Worm (Caenorhabditis elegans) whole organism, early embryonic: ENCODE results near the gene gtbp-1.

ENCODE experiments used
- B0310.2 ChIP-seq: sonication (generic microtip); optimal IDR thresholded peaks from 2 replicates; lab custom pipeline; 2016; ENCODE audit warnings: mild to moderate bottlenecking, missing genetic modification characterization, missing compliant biosample characterization
- F13C5.2 ChIP-seq: sonication (generic microtip); optimal IDR thresholded peaks from 2 replicates; lab custom pipeline; 2017; ENCODE audit warnings: mild to moderate bottlenecking, missing genetic modification characterization, inconsistent platforms, missing compliant biosample characterization
- aly-1 ChIP-seq: sonication (generic microtip); optimal IDR thresholded peaks from 2 replicates; lab custom pipeline; 2016; ENCODE audit warnings: missing genetic modification characterization, missing compliant biosample characterization
- ama-1 ChIP-seq: fragments of 150-350 bp; optimal IDR thresholded peaks from 2 replicates; lab custom pipeline; 2014
- ceh-13 ChIP-seq: fragments of 200-800 bp; sonication (Bioruptor generic); optimal IDR thresholded peaks from 2 replicates; lab custom pipeline; 2018; ENCODE audit warnings: mild to moderate bottlenecking, missing genetic modification characterization, missing compliant biosample characterization
- ceh-36 ChIP-seq: sonication (generic microtip); optimal IDR thresholded peaks from 2 replicates; lab custom pipeline; 2016; ENCODE audit warnings: missing genetic modification characterization, inconsistent platforms, missing compliant biosample characterization
- ets-7 ChIP-seq: sonication (generic microtip); optimal IDR thresholded peaks from 2 replicates; lab custom pipeline; 2016; ENCODE audit warnings: missing genotype, missing genetic modification characterization, missing compliant biosample characterization
- flt-1 ChIP-seq: fragments of 200-800 bp; sonication (Bioruptor generic); IDR thresholded peaks from 2 replicates; pipeline ENCODE4 v1.3.6; 2022; ENCODE audit warnings: missing genetic modification characterization, missing compliant biosample characterization
- hmbx-1 ChIP-seq: sonication (generic microtip); optimal IDR thresholded peaks from 2 replicates; lab custom pipeline; 2016; ENCODE audit warnings: mild to moderate bottlenecking, missing genetic modification characterization, missing compliant biosample characterization
- hmg-4 ChIP-seq: fragments of 200-800 bp; sonication (Bioruptor generic); optimal IDR thresholded peaks from 2 replicates; lab custom pipeline; 2018; ENCODE audit warnings: mild to moderate bottlenecking, missing genetic modification characterization, missing compliant biosample characterization
- hnd-1 ChIP-seq: sonication (generic microtip); optimal IDR thresholded peaks from 2 replicates; lab custom pipeline; 2016; ENCODE audit warnings: missing genetic modification characterization, missing compliant biosample characterization
- pes-1 ChIP-seq: fragments of 200-800 bp; sonication (Bioruptor generic); IDR thresholded peaks from 2 replicates; pipeline ENCODE4 v1.3.6; 2022; ENCODE audit warnings: missing genetic modification reagents, missing genetic modification characterization, missing compliant biosample characterization
- scrt-1 ChIP-seq: fragments of 200-800 bp; sonication (Bioruptor generic); IDR thresholded peaks from 2 replicates; pipeline ENCODE4 v1.3.6; 2022; ENCODE audit warnings: missing genetic modification characterization, missing compliant biosample characterization
- sea-1 ChIP-seq: fragments of 200-800 bp; sonication (Bioruptor generic); conservative IDR thresholded peaks from 2 replicates; pipeline ENCODE4 v1.3.6; 2022; ENCODE audit warnings: missing genetic modification characterization, missing compliant biosample characterization
- tbx-11 ChIP-seq: fragments of 200-800 bp; sonication (Bioruptor generic); IDR thresholded peaks from 2 replicates; pipeline ENCODE4 v1.3.6; 2022; ENCODE audit warnings: missing genetic modification characterization, missing compliant biosample characterization
- tbx-37 ChIP-seq: fragments of 200-800 bp; sonication (Bioruptor generic); conservative IDR thresholded peaks from 2 replicates; pipeline ENCODE4 v1.3.6; 2022; ENCODE audit warnings: missing genetic modification reagents, missing genetic modification characterization, missing compliant biosample characterization
- tra-4 ChIP-seq: sonication (generic microtip); optimal IDR thresholded peaks from 2 replicates; lab custom pipeline; 2017; ENCODE audit warnings: missing genetic modification characterization, missing compliant biosample characterization

The gtbp-1 gene

ce11 chrIV:10161706-10162105, 33.0 kb upstream of the gtbp-1 start, which contains the start of gene pps-1:
pps-1 (plus strand) TSS chrIV:10162006.
- no peak for TF ChIP-seq tra-4
- no peak for TF ChIP-seq pes-1 (GFP tag; lab: Robert Waterston, UW)
- no peak for TF ChIP-seq B0310.2 (tag; lab: Kevin White, UChicago)
- TF ChIP-seq aly-1 (tag; lab: Kevin White, UChicago) = no peak
- no peak for TF ChIP-seq F13C5.2 (tag; lab: Kevin White, UChicago)
- no peak for TF ChIP-seq tbx-11
- no peak for TF ChIP-seq scrt-1 (GFP tag; lab: Robert Waterston, UW)
- TF ChIP-seq hmg-4 (GFP tag; lab: Kevin White, UChicago) = no peak
- no peak for TF ChIP-seq sea-1 (GFP tag; lab: Robert Waterston, UW)

DNA sequence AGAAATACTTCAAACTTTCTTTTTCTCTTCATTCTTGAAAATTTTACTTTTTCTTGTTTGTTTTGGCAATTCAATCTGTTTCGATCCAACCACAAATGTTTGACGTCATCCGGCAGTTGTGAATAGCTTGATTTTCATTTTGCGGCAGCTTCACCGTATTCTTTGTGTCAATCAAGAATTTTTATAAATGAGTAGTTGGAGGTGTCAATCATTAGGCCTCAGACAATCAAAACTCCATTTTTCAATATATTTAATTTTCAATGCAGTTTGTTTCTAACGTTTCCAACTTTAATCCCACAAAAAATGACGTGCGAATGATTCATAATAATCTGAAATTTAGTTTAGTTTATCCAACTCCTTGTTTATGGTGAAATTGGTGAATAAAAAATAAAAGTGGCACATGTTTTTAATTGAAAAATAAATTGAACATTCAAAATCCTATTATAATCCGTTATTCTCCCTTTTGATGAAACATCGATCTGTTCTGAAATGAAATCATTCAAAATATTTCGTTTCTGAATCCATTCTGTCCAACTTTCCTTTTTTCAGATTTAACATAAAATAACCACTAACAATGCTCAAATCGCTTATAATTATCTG, 28.8 kb upstream of the gtbp-1 start, which contains the start of gene ttr-53:
ttr-53 (plus strand) TSS at position 550 of the 600 bp plus-strand sequence.
- TF ChIP-seq tbx-37 (GFP tag; lab: Robert Waterston, UW) (no peak), B0310.2 (tag; lab: Kevin White, UChicago) (no peak), hmbx-1 (tag; lab: Kevin White, UChicago) (no peak), F13C5.2 (tag; lab: Kevin White, UChicago) (no peak), aly-1 (tag; lab: Kevin White, UChicago) (no peak), ceh-13 (GFP tag; lab: Kevin White, UChicago) (no peak), tra-4 (no peak), flt-1 (no peak), ama-1 (lab: Kevin White, UChicago) (no peak)

DNA sequence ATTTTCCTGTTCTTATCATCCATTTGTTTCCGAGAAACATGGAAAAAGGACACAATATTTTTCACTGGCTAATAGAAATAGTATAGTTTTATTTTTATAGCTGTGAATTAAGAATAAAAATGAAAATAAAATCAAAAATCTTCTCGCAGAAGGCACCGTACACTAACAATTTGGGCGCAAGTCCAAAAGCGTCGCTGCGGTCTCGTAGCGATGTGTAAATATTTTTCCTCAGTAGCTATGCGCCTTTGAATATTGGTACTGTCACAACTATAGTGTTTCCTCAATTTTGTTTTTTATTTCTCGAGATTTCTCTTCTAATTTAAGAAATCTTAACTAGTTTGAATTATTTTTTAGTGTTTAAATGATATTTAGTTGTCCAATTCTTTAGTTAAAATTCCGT, 28.3 kb upstream of the gtbp-1 start:
- no peak for TF ChIP-seq tbx-37 (GFP tag; lab: Robert Waterston, UW)
- TF ChIP-seq F13C5.2 (tag; lab: Kevin White, UChicago) = no peak
- no peak for TF ChIP-seq hmg-4 (GFP tag; lab: Kevin White, UChicago)
- no peak for TF ChIP-seq hnd-1 (tag; lab: Kevin White, UChicago)
- TF ChIP-seq aly-1 (tag; lab: Kevin White, UChicago) = no peak
- no peak for TF ChIP-seq ceh-36 (tag; lab: Kevin White, UChicago)
- TF ChIP-seq ama-1 (lab: Kevin White, UChicago) = no peak
- no peak for TF ChIP-seq flt-1
- no peak for TF ChIP-seq B0310.2 (tag; lab: Kevin White, UChicago)
- no peak for TF ChIP-seq scrt-1 (GFP tag; lab: Robert Waterston, UW)
- no peak for TF ChIP-seq tra-4
- TF ChIP-seq pes-1 (GFP tag; lab: Robert Waterston, UW) = no peak
- no peak for TF ChIP-seq hmbx-1 (tag; lab: Kevin White, UChicago)
- TF ChIP-seq tbx-11 = no peak
- no peak for TF ChIP-seq ceh-13 (GFP tag; lab: Kevin White, UChicago)
- TF ChIP-seq sea-1 (GFP tag; lab: Robert Waterston, UW) = no peak
- no peak for TF ChIP-seq ets-7 (tag; lab: Kevin White, UChicago)

- TF ChIP-seq tbx-11 (no peak), sea-1 (GFP tag; lab: Robert Waterston, UW) (no peak), ets-7 (tag; lab: Kevin White, UChicago) (no peak), ceh-13 (GFP tag; lab: Kevin White, UChicago) (no peak), tra-4 (no peak), ama-1 (lab: Kevin White, UChicago) (no peak), tbx-37 (GFP tag; lab: Robert Waterston, UW) (no peak), hmg-4 (GFP tag; lab: Kevin White, UChicago) (no peak), scrt-1 (GFP tag; lab: Robert Waterston, UW) (no peak), B0310.2 (tag; lab: Kevin White, UChicago) (no peak), flt-1 (no peak), pes-1 (GFP tag; lab: Robert Waterston, UW) (no peak), hnd-1 (tag; lab: Kevin White, UChicago) (no peak)
These were observed 26.7 kb upstream of the gtbp-1 start, which contains the start of gene ttr-54 for ce11 chrIV:10155475-10155874. ttr-54 (plus strand) TSS chrIV:10155775.

ce11 chrIV:10153479-10153878, 24.7 kb upstream of the gtbp-1 start:
- TF ChIP-seq hmg-4 (GFP tag; lab: Kevin White, UChicago) (no peak), tbx-11 (no peak), hnd-1 (tag; lab: Kevin White, UChicago) (no peak), ets-7 (tag; lab: Kevin White, UChicago) (no peak), tbx-37 (GFP tag; lab: Robert Waterston, UW) (no peak), ceh-13 (GFP tag; lab: Kevin White, UChicago) (no peak), tra-4 (no peak), B0310.2 (tag; lab: Kevin White, UChicago) (no peak), hmbx-1 (tag; lab: Kevin White, UChicago) (no peak), ceh-36 (tag; lab: Kevin White, UChicago) (no peak), flt-1 (no peak), ama-1 (lab: Kevin White, UChicago) (no peak), aly-1 (tag; lab: Kevin White, UChicago) (no peak), scrt-1 (GFP tag; lab: Robert Waterston, UW) (no peak), F13C5.2 (tag; lab: Kevin White, UChicago) (no peak), sea-1 (GFP tag; lab: Robert Waterston, UW) (no peak), pes-1 (GFP tag; lab: Robert Waterston, UW) (no peak)

DNA sequence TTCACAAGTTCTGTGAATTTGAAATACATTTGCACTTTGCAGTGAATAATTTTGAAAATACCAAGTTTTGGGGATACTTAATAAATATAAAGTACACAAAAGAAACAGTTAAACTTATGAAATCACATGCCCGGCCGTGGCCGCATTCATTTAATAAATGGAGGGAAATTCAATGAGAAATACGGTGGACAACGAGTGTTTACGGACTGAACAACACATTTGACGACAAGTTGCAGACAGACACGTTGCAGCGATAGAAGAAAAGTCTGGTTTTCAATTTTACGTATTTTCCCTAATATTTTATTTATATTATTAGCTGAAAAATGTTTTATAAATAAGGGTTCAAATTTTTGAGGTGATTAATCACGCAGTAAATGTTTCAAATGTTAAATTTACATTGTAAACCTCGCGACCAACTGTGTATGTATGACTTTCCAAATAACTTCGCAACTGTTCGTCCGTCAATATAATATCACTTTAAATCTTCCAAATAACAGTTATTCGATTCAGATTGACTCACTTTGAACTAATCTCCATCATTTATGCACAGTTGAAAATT, 22.8 kb upstream of the gtbp-1 start, which contains the start of gene copg-1:
copg-1 (plus strand) TSS at position 509 of the 559 bp plus-strand sequence.
- TF ChIP-seq tra-4 (no peak), ets-7 (tag; lab: Kevin White, UChicago) (no peak), scrt-1 (GFP tag; lab: Robert Waterston, UW) (no peak), aly-1 (tag; lab: Kevin White, UChicago) (no peak), B0310.2 (tag; lab: Kevin White, UChicago) (no peak), sea-1 (GFP tag; lab: Robert Waterston, UW) (no peak)
